Worm (Caenorhabditis elegans) whole organism, mixed stage, embryonic: ENCODE measurements around the gene C11G6.2.

Source experiments
- ceh-43 ChIP-seq: fragments of 200-800 bp; sonication (Bioruptor generic); optimal IDR thresholded peaks from 2 replicates; lab custom pipeline; 2018; ENCODE audit warnings: mild to moderate bottlenecking, missing genetic modification characterization, moderate library complexity, missing compliant biosample characterization
- drap-1 ChIP-seq: fragments of 200-800 bp; sonication (Bioruptor generic); optimal IDR thresholded peaks from 3 replicates; lab custom pipeline; 2018; ENCODE audit warnings: mild to moderate bottlenecking, missing genetic modification characterization, missing compliant biosample characterization
- elt-1 ChIP-seq: sonication (generic microtip); optimal IDR thresholded peaks from 2 replicates; lab custom pipeline; 2017; ENCODE audit warnings: missing genetic modification characterization, mild to moderate bottlenecking, missing compliant biosample characterization, antibody characterized with exemption, moderate library complexity, borderline replicate concordance; ENCODE audit not compliant: insufficient read depth
- elt-3 ChIP-seq: fragments of 150-350 bp; optimal IDR thresholded peaks from 2 replicates; lab custom pipeline; 2014; ENCODE audit warnings: missing biosample characterization, missing genetic modification characterization
- lsy-2 ChIP-seq: fragments of 150-350 bp; optimal IDR thresholded peaks from 2 replicates; lab custom pipeline; 2014; ENCODE audit warnings: missing biosample characterization, missing genetic modification characterization
- mls-2 ChIP-seq: sonication (generic microtip); optimal IDR thresholded peaks from 2 replicates; lab custom pipeline; 2016; ENCODE audit warnings: mild to moderate bottlenecking, missing genetic modification characterization, moderate library complexity, missing compliant biosample characterization
- pha-4 ChIP-seq: fragments of 150-350 bp; optimal IDR thresholded peaks from 2 replicates; lab custom pipeline; 2018; ENCODE audit warnings: missing biosample characterization, missing genetic modification reagents, missing genetic modification characterization

DNA sequence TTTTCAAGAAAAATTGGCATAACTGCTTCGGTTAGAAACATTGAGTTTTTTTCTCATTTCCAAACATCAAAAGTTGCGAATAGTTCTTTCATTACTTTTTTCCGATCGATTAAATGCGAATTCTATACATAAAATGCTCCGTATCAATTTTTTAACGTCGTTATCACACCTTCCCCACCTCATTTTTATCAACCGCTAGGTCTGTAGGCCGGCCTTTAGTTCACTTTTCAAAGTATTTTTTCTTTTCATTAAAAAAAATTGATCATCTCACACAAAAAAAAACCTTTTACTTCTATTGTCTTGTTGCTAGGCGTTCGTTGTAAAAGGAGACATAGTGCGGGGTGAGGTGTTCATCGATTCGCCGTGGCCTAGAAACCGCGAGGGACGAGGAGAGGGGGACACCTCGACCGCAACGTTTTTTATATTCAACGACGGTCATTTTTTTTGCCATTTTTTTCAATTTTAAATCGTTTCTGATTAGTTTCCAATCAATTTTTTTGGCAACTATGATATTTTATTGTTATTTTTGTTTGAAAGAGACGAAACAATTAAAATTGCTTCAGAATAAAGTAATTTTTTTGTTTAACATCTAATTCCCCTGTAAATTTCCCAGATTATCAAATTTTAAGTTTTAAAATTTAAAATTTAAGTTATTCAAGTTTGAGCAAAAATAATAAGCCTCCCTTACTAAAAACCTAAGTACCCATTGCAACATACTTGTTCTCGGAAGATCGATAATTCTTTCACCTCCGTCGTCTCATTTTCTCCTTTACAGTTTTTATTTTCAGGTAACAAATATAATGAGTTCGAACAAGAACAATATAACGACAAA lies 47.6 kb downstream of the C11G6.2 start, which contains the start of gene sur-7:
- TF ChIP-seq mls-2 (tag; lab: Kevin White, UChicago) (no peak), elt-1 (tag; lab: Kevin White, UChicago) (no peak), lsy-2 (tag; lab: Kevin White, UChicago) (no peak), pha-4 (tag; lab: Kevin White, UChicago) (no peak), ceh-43 (GFP tag; lab: Kevin White, UChicago) (no peak), elt-3 (no peak), drap-1 (no peak)
